Fruit fly (Drosophila melanogaster) whole organism, wandering third instar larva: Measurements from ENCODE around the gene kri.

Experiments
- CG32264 ChIP-seq: fragments of 200-800 bp; sonication (Bioruptor generic); optimal IDR thresholded peaks from 2 replicates; lab custom pipeline; 2016; ENCODE audit warnings: missing biosample characterization, missing genetic modification characterization
- CG9705 ChIP-seq: fragments of 200-800 bp; sonication (Bioruptor generic); optimal IDR thresholded peaks from 2 replicates; lab custom pipeline; 2018; ENCODE audit warnings: missing biosample characterization, mild to moderate bottlenecking, missing genetic modification characterization
- CrebA ChIP-seq: fragments of 200-800 bp; sonication (Bioruptor generic); optimal IDR thresholded peaks from 2 replicates; lab custom pipeline; 2016; ENCODE audit warnings: missing biosample characterization, mild to moderate bottlenecking, missing genetic modification characterization, borderline replicate concordance
- Dfd ChIP-seq: fragments of >200 bp; optimal IDR thresholded peaks from 2 replicates; lab custom pipeline; 2017; ENCODE audit warnings: missing biosample characterization, missing genetic modification characterization
- Dif ChIP-seq: fragments of 200-275, 200-300 bp; sonication (Bioruptor generic); optimal IDR thresholded peaks from 2 replicates; lab custom pipeline; 2018; ENCODE audit warnings: missing biosample characterization, missing genetic modification characterization; ENCODE audit not compliant: partially characterized antibody
- GATAd ChIP-seq: sonication (Bioruptor generic); optimal IDR thresholded peaks from 2 replicates; lab custom pipeline; 2016; ENCODE audit warnings: missing biosample characterization, missing genetic modification characterization
- Hnf4 ChIP-seq: fragments of 200-800 bp; sonication (Bioruptor generic); optimal IDR thresholded peaks from 2 replicates; lab custom pipeline; 2016; ENCODE audit warnings: missing biosample characterization, mild to moderate bottlenecking, missing genetic modification characterization
- Hr78 ChIP-seq: fragments of >200 bp; optimal IDR thresholded peaks from 2 replicates; lab custom pipeline; 2017; ENCODE audit warnings: missing biosample characterization, missing genetic modification characterization
- Hr83 ChIP-seq: fragments of 200-300 bp; sonication (Bioruptor generic); optimal IDR thresholded peaks from 2 replicates; lab custom pipeline; 2016; ENCODE audit warnings: missing biosample characterization, mild to moderate bottlenecking, missing genetic modification characterization, moderate library complexity; ENCODE audit not compliant: poor library complexity, severe bottlenecking
- Jra ChIP-seq: sonication (Bioruptor generic); optimal IDR thresholded peaks from 2 replicates; lab custom pipeline; 2016; ENCODE audit warnings: missing biosample characterization, missing genetic modification characterization
- Mio ChIP-seq: sonication (Bioruptor generic); optimal IDR thresholded peaks from 2 replicates; lab custom pipeline; 2016; ENCODE audit warnings: missing biosample characterization, missing genetic modification characterization
- Myc ChIP-seq: fragments of >200 bp; optimal IDR thresholded peaks from 2 replicates; lab custom pipeline; 2017
- N ChIP-seq: fragments of >200 bp; optimal IDR thresholded peaks from 2 replicates; lab custom pipeline; 2018; ENCODE audit warnings: missing biosample characterization, missing external identifiers, missing genetic modification characterization
- Sp1 ChIP-seq: fragments of 200-800 bp; sonication (Bioruptor generic); optimal IDR thresholded peaks from 3 replicates; lab custom pipeline; 2019; ENCODE audit warnings: missing biosample characterization, mild to moderate bottlenecking, missing genetic modification characterization, moderate library complexity
- Vsx2 ChIP-seq: fragments of 200-300, 225-300 bp; sonication (Bioruptor generic); optimal IDR thresholded peaks from 2 replicates; lab custom pipeline; 2018; ENCODE audit warnings: missing biosample characterization, missing genetic modification characterization; ENCODE audit not compliant: partially characterized antibody
- brk ChIP-seq: fragments of 200-800 bp; sonication (Bioruptor generic); optimal IDR thresholded peaks from 2 replicates; lab custom pipeline; 2016; ENCODE audit warnings: missing biosample characterization, mild to moderate bottlenecking, missing genetic modification characterization
- dl ChIP-seq, 2 experiments: fragments of 175-275, 200-275 bp in 1 of 2; fragments of 200-275 bp in 1 of 2; sonication (Bioruptor generic); optimal IDR thresholded peaks; lab custom pipeline; 2018; ENCODE audit warnings: mild to moderate bottlenecking in 2 of 2, missing biosample characterization in 2 of 2, missing genetic modification characterization in 2 of 2, moderate library complexity in 2 of 2; ENCODE audit not compliant: partially characterized antibody in 2 of 2, insufficient read depth in 1 of 2
- dmrt93B ChIP-seq: fragments of 200-800 bp; sonication (Bioruptor generic); optimal IDR thresholded peaks from 2 replicates; lab custom pipeline; 2018; ENCODE audit warnings: missing biosample characterization, mild to moderate bottlenecking, missing genetic modification characterization
- dsf ChIP-seq: sonication (Bioruptor generic); optimal IDR thresholded peaks from 2 replicates; lab custom pipeline; 2016; ENCODE audit warnings: missing biosample characterization, missing genetic modification characterization, borderline replicate concordance
- ey ChIP-seq: fragments of 200-800 bp; sonication (Bioruptor generic); optimal IDR thresholded peaks from 2 replicates; lab custom pipeline; 2016; ENCODE audit warnings: missing biosample characterization, missing genetic modification characterization
- foxo ChIP-seq, 2 experiments: fragments of 200-800 bp; sonication (Bioruptor generic); optimal IDR thresholded peaks; 2 replicates in 1 of 2; 3 replicates in 1 of 2; lab custom pipeline; 2016 to 2017; ENCODE audit warnings: missing biosample characterization in 2 of 2, missing genetic modification characterization in 2 of 2
- fru ChIP-seq: fragments of 200-800 bp; sonication (Bioruptor generic); optimal IDR thresholded peaks from 3 replicates; lab custom pipeline; 2016; ENCODE audit warnings: missing biosample characterization, mild to moderate bottlenecking, missing genetic modification characterization
- h ChIP-seq: fragments of 200-800 bp; sonication (Bioruptor generic); optimal IDR thresholded peaks from 3 replicates; lab custom pipeline; 2016; ENCODE audit warnings: missing biosample characterization, mild to moderate bottlenecking, missing genetic modification characterization
- jim ChIP-seq: fragments of 175-275, 200-325 bp; sonication (Bioruptor generic); optimal IDR thresholded peaks from 2 replicates; lab custom pipeline; 2016; ENCODE audit warnings: missing biosample characterization, mild to moderate bottlenecking, missing genetic modification characterization
- lola ChIP-seq: fragments of >200 bp; optimal IDR thresholded peaks from 2 replicates; lab custom pipeline; 2017; ENCODE audit warnings: missing biosample characterization, missing genetic modification characterization
- pan ChIP-seq: fragments of >200 bp; optimal IDR thresholded peaks from 2 replicates; lab custom pipeline; 2017
- psq ChIP-seq: fragments of 200-800 bp; sonication (Bioruptor generic); optimal IDR thresholded peaks from 3 replicates; lab custom pipeline; 2017; ENCODE audit warnings: missing biosample characterization, mild to moderate bottlenecking, missing genetic modification characterization, moderate library complexity
- rgr ChIP-seq: fragments of 200-800 bp; sonication (Bioruptor generic); optimal IDR thresholded peaks from 3 replicates; lab custom pipeline; 2016; ENCODE audit warnings: missing biosample characterization, mild to moderate bottlenecking, missing genetic modification characterization
- sage ChIP-seq: fragments of 200-800 bp; sonication (Bioruptor generic); optimal IDR thresholded peaks from 2 replicates; lab custom pipeline; 2016; ENCODE audit warnings: missing biosample characterization, mild to moderate bottlenecking, missing genetic modification characterization
- sv ChIP-seq: fragments of 200-800 bp; sonication (Bioruptor generic); optimal IDR thresholded peaks from 3 replicates; lab custom pipeline; 2016; ENCODE audit warnings: missing biosample characterization, missing genetic modification characterization
- tai ChIP-seq: sonication (Bioruptor generic); optimal IDR thresholded peaks from 2 replicates; lab custom pipeline; 2016; ENCODE audit warnings: missing biosample characterization, missing genetic modification characterization
- usp ChIP-seq: fragments of >200 bp; optimal IDR thresholded peaks from 2 replicates; lab custom pipeline; 2017; ENCODE audit warnings: missing biosample characterization, missing genetic modification characterization

The kri gene

DNA sequence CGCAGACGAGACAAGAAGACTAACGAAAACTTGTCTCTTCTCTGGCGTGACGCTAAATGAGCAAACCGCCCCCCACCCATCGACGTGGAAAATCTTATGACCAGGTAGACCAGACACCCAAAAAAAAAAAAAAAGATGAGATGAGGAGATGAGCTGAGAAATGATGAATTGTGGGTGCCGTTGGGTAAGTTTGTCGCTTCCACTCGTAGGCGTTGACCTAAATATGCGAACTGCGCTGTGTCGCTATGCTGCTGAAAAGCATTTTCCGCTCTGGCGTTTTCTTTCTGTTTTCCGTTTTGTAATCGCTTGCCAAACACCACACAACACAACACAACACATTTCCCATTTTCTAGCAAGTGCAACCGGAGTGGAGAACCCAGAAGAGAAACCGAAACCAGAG is 28.1 kb downstream of the kri start:
- TF ChIP-seq N (GFP tag; lab: Kevin White, UChicago): no peak
- TF ChIP-seq tai (GFP tag; lab: Kevin White, UChicago): no peak

DNA sequence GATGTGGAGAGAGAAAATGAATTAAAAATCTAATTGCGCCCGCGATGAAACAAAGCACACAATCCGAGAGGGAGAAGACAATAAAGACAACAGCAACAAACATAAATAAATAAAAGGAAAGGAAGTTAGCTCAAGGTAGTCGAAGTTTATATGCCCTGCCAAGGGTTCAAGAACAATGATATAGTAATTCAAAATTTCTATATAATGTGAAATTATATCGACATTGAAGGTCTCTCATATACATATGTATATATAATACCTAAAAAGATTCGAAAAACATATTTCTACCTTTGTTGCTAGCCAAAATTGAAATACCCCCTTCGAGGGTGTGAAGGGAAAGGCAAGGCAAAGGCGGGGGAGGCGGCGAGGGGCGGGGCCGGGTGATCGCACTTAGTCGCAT is 30.1 kb downstream of the kri start:
- no peak for TF ChIP-seq sage (GFP tag; lab: Kevin White, UChicago)
- peak; percentile 79 for TF ChIP-seq Dfd (GFP tag; lab: Kevin White, UChicago)
- TF ChIP-seq foxo (GFP tag; optimal IDR thresholded peaks at IDR 0.05; lab: Kevin White, UChicago): peak in 1 of 2 experiments; percentile 19
- no peak for TF ChIP-seq CrebA (GFP tag; lab: Kevin White, UChicago)
- no peak for TF ChIP-seq dsf (GFP tag; lab: Kevin White, UChicago)
- TF ChIP-seq lola (GFP tag; lab: Kevin White, UChicago): no peak
- peak; percentile 28 for TF ChIP-seq psq (GFP tag; lab: Kevin White, UChicago)
- TF ChIP-seq jim (GFP tag; lab: Kevin White, UChicago): no peak
- TF ChIP-seq Sp1 (GFP tag; lab: Kevin White, UChicago): no peak
- TF ChIP-seq Dif (GFP tag; lab: Kevin White, UChicago): no peak
- TF ChIP-seq Hr78 (GFP tag; lab: Kevin White, UChicago): no peak
- no peak for TF ChIP-seq Myc
- no peak for TF ChIP-seq dl (GFP tag; optimal IDR thresholded peaks at IDR 0.05; lab: Kevin White, UChicago; ENCODE audit: insufficient read depth in 1 of 2, partially characterized antibody in 2 of 2)

DNA sequence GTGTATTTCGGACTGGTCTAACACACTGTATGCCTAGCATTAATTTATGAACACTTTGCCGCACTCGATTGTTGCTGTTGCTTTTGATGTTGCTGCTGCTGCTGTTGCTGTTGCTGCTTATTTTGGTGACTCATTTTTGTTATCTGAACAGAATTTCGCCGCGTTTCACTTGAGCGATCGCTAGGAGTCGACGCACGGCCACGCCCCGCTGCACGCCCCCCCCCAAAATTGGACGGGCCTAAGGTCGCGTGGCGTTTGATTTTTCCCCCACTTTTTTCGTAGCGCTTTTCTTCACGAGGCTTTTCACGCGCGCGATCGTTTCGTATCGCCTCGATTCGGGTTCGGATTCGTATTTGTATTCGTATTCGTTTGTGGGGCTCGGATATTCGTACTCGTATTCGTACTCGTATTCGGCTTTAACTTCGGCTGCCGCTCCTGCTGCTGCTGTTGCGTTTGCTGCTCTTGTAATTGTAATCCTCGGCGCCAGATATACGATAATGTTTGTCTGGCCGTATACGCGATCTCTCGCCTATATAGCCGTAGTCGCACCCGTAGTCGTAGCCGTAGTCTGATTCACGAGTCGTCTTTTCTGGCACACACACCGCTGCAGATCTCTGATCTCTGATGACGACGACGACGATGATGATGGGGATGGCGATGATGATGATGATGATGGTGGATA is 33.3 kb downstream of the kri start:
- TF ChIP-seq Hr83 (GFP tag; lab: Kevin White, UChicago) (no peak), rgr (GFP tag; lab: Kevin White, UChicago) (no peak), h (GFP tag; lab: Kevin White, UChicago) (peak; percentile 12), dmrt93B (no peak), GATAd (no peak), ey (GFP tag; lab: Kevin White, UChicago) (no peak), Mio (GFP tag; lab: Kevin White, UChicago) (no peak), fru (GFP tag; lab: Kevin White, UChicago) (no peak), usp (GFP tag; lab: Kevin White, UChicago) (no peak), Hr78 (GFP tag; lab: Kevin White, UChicago) (no peak), pan (no peak), lola (GFP tag; lab: Kevin White, UChicago) (no peak), Dfd (GFP tag; lab: Kevin White, UChicago) (peak; percentile 72)

DNA sequence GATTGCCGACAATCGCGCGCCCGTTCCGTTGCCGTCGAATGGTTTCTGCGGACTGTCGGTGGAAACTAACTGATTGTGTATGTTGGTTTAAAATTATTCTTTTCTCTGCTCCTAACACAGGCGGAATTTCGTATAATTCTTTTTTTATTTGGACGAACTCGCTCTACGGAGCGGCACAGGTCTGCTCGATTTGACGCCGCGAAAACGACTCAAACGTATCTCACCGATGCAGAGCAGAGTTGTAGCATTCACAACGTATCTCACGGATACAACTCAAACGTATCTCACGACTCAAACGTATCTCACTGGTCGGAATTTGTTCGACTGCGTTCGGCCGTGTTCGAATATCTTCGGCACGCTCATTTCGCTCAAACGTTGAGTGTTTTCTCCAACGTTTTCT is 34.7 kb downstream of the kri start, which contains the start of gene vn:
TSS of gene vn (minus strand) at position 199 of the 400 bp plus-strand sequence.
- TF ChIP-seq Vsx2 (no peak), brk (peak; percentile 14), Mio (GFP tag; lab: Kevin White, UChicago) (no peak), tai (GFP tag; lab: Kevin White, UChicago) (no peak), GATAd (no peak), sage (GFP tag; lab: Kevin White, UChicago) (no peak), CG9705 (no peak), N (GFP tag; lab: Kevin White, UChicago) (no peak), Hnf4 (GFP tag; lab: Kevin White, UChicago) (no peak), CG32264 (no peak), psq (GFP tag; lab: Kevin White, UChicago) (no peak), Dif (GFP tag; lab: Kevin White, UChicago) (peak; percentile 35), dl (GFP tag; optimal IDR thresholded peaks at IDR 0.05; lab: Kevin White, UChicago; ENCODE audit: insufficient read depth in 1 of 2, partially characterized antibody in 2 of 2) (peak in 1 of 2 experiments; percentile 12), jim (GFP tag; lab: Kevin White, UChicago) (peak; percentile 82), rgr (GFP tag; lab: Kevin White, UChicago) (no peak), sv (GFP tag; lab: Kevin White, UChicago) (no peak), Jra (GFP tag; lab: Kevin White, UChicago) (no peak)
